Fruit fly (Drosophila melanogaster) whole organism, embryonic: ENCODE results near the gene CG7227.
A peak's percentile ranks its signal among the peaks of the same experiment; 100 is the strongest.

Experiments
- Atf6 ChIP-seq: fragments of 200-800 bp; sonication (Bioruptor generic); IDR thresholded peaks from 2 replicates; pipeline ENCODE4 v1.3.6; 2022; ENCODE audit warnings: missing biosample characterization, missing genetic modification characterization
- B-H2 ChIP-seq: fragments of 200-800 bp; sonication (Bioruptor generic); optimal IDR thresholded peaks from 2 replicates; lab custom pipeline; 2018; ENCODE audit warnings: missing biosample characterization, mild to moderate bottlenecking, missing genetic modification characterization
- CG10267 ChIP-seq: fragments of 200-800 bp; sonication (Bioruptor generic); optimal IDR thresholded peaks from 2 replicates; lab custom pipeline; 2018; ENCODE audit warnings: missing biosample characterization, mild to moderate bottlenecking, missing genetic modification characterization, moderate library complexity
- CG11504 ChIP-seq: fragments of 200-800 bp; sonication (Bioruptor generic); optimal IDR thresholded peaks from 3 replicates; lab custom pipeline; 2019; ENCODE audit warnings: missing biosample characterization, mild to moderate bottlenecking, missing genetic modification characterization, moderate library complexity
- CG12659 ChIP-seq: fragments of 200-800 bp; sonication (Bioruptor generic); optimal IDR thresholded peaks from 3 replicates; lab custom pipeline; 2017; ENCODE audit warnings: mild to moderate bottlenecking, missing biosample characterization, missing genetic modification reagents, missing genetic modification characterization
- CG12769 ChIP-seq: fragments of 200-800 bp; sonication (Bioruptor generic); optimal IDR thresholded peaks from 2 replicates; lab custom pipeline; 2019; ENCODE audit warnings: missing biosample characterization, mild to moderate bottlenecking, missing genetic modification characterization, moderate library complexity
- CG13624 ChIP-seq: fragments of 200-800 bp; sonication (Bioruptor generic); optimal IDR thresholded peaks from 2 replicates; lab custom pipeline; 2016; ENCODE audit warnings: missing biosample characterization, missing genetic modification characterization
- CG16815 ChIP-seq: fragments of 200-800 bp; sonication (Bioruptor generic); optimal IDR thresholded peaks from 3 replicates; lab custom pipeline; 2017; ENCODE audit warnings: missing biosample characterization, mild to moderate bottlenecking, missing genetic modification characterization
- CG18476 ChIP-seq: fragments of 200-800 bp; sonication (Bioruptor generic); optimal IDR thresholded peaks from 2 replicates; lab custom pipeline; 2016; ENCODE audit warnings: missing biosample characterization, mild to moderate bottlenecking, missing genetic modification characterization
- CG2889 ChIP-seq: fragments of 200-800 bp; sonication (Bioruptor generic); IDR thresholded peaks from 3 replicates; pipeline ENCODE4 v1.3.6; 2022; ENCODE audit warnings: missing biosample characterization, missing genetic modification characterization
- CG30403 ChIP-seq: fragments of 200-800 bp; sonication (Bioruptor generic); optimal IDR thresholded peaks from 3 replicates; lab custom pipeline; 2016; ENCODE audit warnings: missing biosample characterization, missing genetic modification characterization
- CG34224 ChIP-seq: fragments of 200-800 bp; sonication (Bioruptor generic); IDR thresholded peaks from 3 replicates; pipeline ENCODE4 v1.3.6; 2022; ENCODE audit warnings: missing biosample characterization, missing genetic modification characterization; ENCODE audit not compliant: partially characterized antibody
- CG3726 ChIP-seq: fragments of 200-800 bp; sonication (Bioruptor generic); IDR thresholded peaks from 3 replicates; pipeline ENCODE4, ENCODE4 v1.3.6; 2022; ENCODE audit warnings: missing biosample characterization, missing genetic modification characterization
- CG4360 ChIP-seq: fragments of 200-800 bp; sonication (Bioruptor generic); IDR thresholded peaks from 2 replicates; pipeline ENCODE4 v1.3.6; 2022; ENCODE audit warnings: missing biosample characterization, missing genetic modification characterization
- CG4617 ChIP-seq: fragments of 200-800 bp; sonication (Bioruptor generic); optimal IDR thresholded peaks from 3 replicates; lab custom pipeline; 2016; ENCODE audit warnings: missing biosample characterization, missing genetic modification characterization, borderline replicate concordance
- CG8290 ChIP-seq, 3 experiments: fragments of 200-800 bp; sonication (Bioruptor generic); optimal IDR thresholded peaks; 2 replicates each; lab custom pipeline; 2016 to 2019; ENCODE audit warnings: missing biosample characterization in 3 of 3, missing genetic modification characterization in 3 of 3, mild to moderate bottlenecking in 2 of 3, moderate library complexity in 1 of 3
- CG8388 ChIP-seq: fragments of 200-800 bp; sonication (Bioruptor generic); optimal IDR thresholded peaks from 2 replicates; lab custom pipeline; 2019; ENCODE audit warnings: missing biosample characterization, mild to moderate bottlenecking, missing genetic modification characterization, moderate library complexity
- CG9215 ChIP-seq: fragments of 200-800 bp; sonication (Bioruptor generic); IDR thresholded peaks from 2 replicates; pipeline ENCODE4 v1.3.6; 2022; ENCODE audit warnings: missing biosample characterization, missing genetic modification characterization
- CG9727 ChIP-seq: fragments of 200-800 bp; sonication (Bioruptor generic); optimal IDR thresholded peaks from 3 replicates; lab custom pipeline; 2017; ENCODE audit warnings: missing biosample characterization, mild to moderate bottlenecking, missing genetic modification characterization
- CG9876 ChIP-seq: fragments of 200-800 bp; sonication (Bioruptor generic); optimal IDR thresholded peaks from 2 replicates; lab custom pipeline; 2016; ENCODE audit warnings: missing biosample characterization, missing genetic modification characterization
- CkIIα-i1 ChIP-seq: fragments of 200-800 bp; sonication (Bioruptor generic); IDR thresholded peaks from 2 replicates; pipeline ENCODE4 v1.3.6; 2022; ENCODE audit warnings: missing biosample characterization, missing genetic modification characterization
- CrebB ChIP-seq: fragments of 200-800 bp; sonication (Bioruptor generic); optimal IDR thresholded peaks from 3 replicates; lab custom pipeline; 2018; ENCODE audit warnings: missing biosample characterization, mild to moderate bottlenecking, missing genetic modification characterization
- Dek ChIP-seq: fragments of 200-800 bp; sonication (Bioruptor generic); optimal IDR thresholded peaks from 3 replicates; lab custom pipeline; 2019; ENCODE audit warnings: missing biosample characterization, mild to moderate bottlenecking, missing genetic modification characterization, moderate library complexity
- Elba2 ChIP-seq: fragments of 200-800 bp; sonication (Bioruptor generic); optimal IDR thresholded peaks from 3 replicates; lab custom pipeline; 2016; ENCODE audit warnings: missing biosample characterization, missing genetic modification characterization
- Hand ChIP-seq: fragments of 200-800 bp; sonication (Bioruptor generic); optimal IDR thresholded peaks from 2 replicates; lab custom pipeline; 2017; ENCODE audit warnings: mild to moderate bottlenecking, missing biosample characterization, missing genetic modification reagents, missing genetic modification characterization
- Hmr ChIP-seq: fragments of 200-800 bp; sonication (Bioruptor generic); optimal IDR thresholded peaks from 3 replicates; lab custom pipeline; 2017; ENCODE audit warnings: mild to moderate bottlenecking, missing biosample characterization, missing genetic modification reagents, missing genetic modification characterization
- Ssrp ChIP-seq: fragments of 200-800 bp; sonication (Bioruptor generic); optimal IDR thresholded peaks from 2 replicates; lab custom pipeline; 2018; ENCODE audit warnings: missing biosample characterization, mild to moderate bottlenecking, missing genetic modification characterization, moderate library complexity
- aop ChIP-seq: fragments of 200-800 bp; sonication (Bioruptor generic); IDR thresholded peaks from 2 replicates; pipeline ENCODE4 v1.3.6; 2022; ENCODE audit warnings: missing biosample characterization, missing genetic modification characterization
- ato ChIP-seq: fragments of 200-800 bp; sonication (Bioruptor generic); IDR thresholded peaks from 2 replicates; pipeline ENCODE4 v1.3.6; 2022; ENCODE audit warnings: missing biosample characterization, missing genetic modification characterization; ENCODE audit not compliant: partially characterized antibody
- btn ChIP-seq: fragments of 200-800 bp; sonication (Bioruptor generic); optimal IDR thresholded peaks from 2 replicates; lab custom pipeline; 2016; ENCODE audit warnings: missing biosample characterization, missing genetic modification characterization
- danr ChIP-seq: fragments of 200-800 bp; sonication (Bioruptor generic); IDR thresholded peaks from 2 replicates; pipeline ENCODE4 v1.3.6; 2022; ENCODE audit warnings: missing biosample characterization, missing genetic modification characterization
- dysf ChIP-seq: fragments of 200-800 bp; sonication (Bioruptor generic); IDR thresholded peaks from 3 replicates; pipeline ENCODE4 v1.3.6; 2022; ENCODE audit warnings: missing biosample characterization, missing genetic modification characterization
- emc ChIP-seq: fragments of 200-800 bp; sonication (Bioruptor generic); optimal IDR thresholded peaks from 2 replicates; lab custom pipeline; 2016; ENCODE audit warnings: missing biosample characterization, missing genetic modification characterization
- fd64A ChIP-seq: fragments of 200-800 bp; sonication (Bioruptor generic); optimal IDR thresholded peaks from 3 replicates; lab custom pipeline; 2018; ENCODE audit warnings: missing biosample characterization, mild to moderate bottlenecking, missing genetic modification characterization
- hkb ChIP-seq, 2 experiments: fragments of 200-800 bp in 1 of 2; fragments of >200 bp in 1 of 2; sonication (Bioruptor generic) in 1 of 2; IDR thresholded peaks in 1 of 2; optimal IDR thresholded peaks in 1 of 2; 2 replicates each; pipeline versions ENCODE4 v1.3.6 to Lab custom; 2017 to 2022; ENCODE audit warnings: missing biosample characterization in 1 of 2, missing genetic modification characterization in 1 of 2
- ind ChIP-seq: fragments of 200-800 bp; sonication (Bioruptor generic); optimal IDR thresholded peaks from 3 replicates; lab custom pipeline; 2016; ENCODE audit warnings: missing biosample characterization, missing genetic modification characterization
- ken ChIP-seq: fragments of 200-800 bp; sonication (Bioruptor generic); IDR thresholded peaks from 3 replicates; pipeline ENCODE4 v1.3.6; 2022; ENCODE audit warnings: missing biosample characterization, missing genetic modification characterization
- knrl ChIP-seq: fragments of 200-800 bp; sonication (Bioruptor generic); IDR thresholded peaks from 3 replicates; pipeline ENCODE4 v1.3.6; 2022; ENCODE audit warnings: missing biosample characterization, missing genetic modification characterization; ENCODE audit not compliant: partially characterized antibody
- lab ChIP-seq: fragments of 200-800 bp; sonication (Bioruptor generic); optimal IDR thresholded peaks from 3 replicates; lab custom pipeline; 2017; ENCODE audit warnings: missing biosample characterization, missing genetic modification characterization, mild to moderate bottlenecking, moderate library complexity, missing genetic modification reagents
- lilli ChIP-seq: fragments of 200-800 bp; sonication (Bioruptor generic); optimal IDR thresholded peaks from 3 replicates; lab custom pipeline; 2016; ENCODE audit warnings: missing biosample characterization, missing genetic modification characterization
- pho ChIP-seq: fragments of 200-800 bp; sonication (Bioruptor generic); optimal IDR thresholded peaks from 2 replicates; lab custom pipeline; 2016; ENCODE audit warnings: missing biosample characterization, missing genetic modification characterization
- phol ChIP-seq: fragments of 200-800 bp; sonication (Bioruptor generic); optimal IDR thresholded peaks from 3 replicates; lab custom pipeline; 2018; ENCODE audit warnings: missing biosample characterization, mild to moderate bottlenecking, missing genetic modification characterization, moderate library complexity
- salm ChIP-seq: fragments of 200-800 bp; sonication (Bioruptor generic); optimal IDR thresholded peaks from 2 replicates; lab custom pipeline; 2018; ENCODE audit warnings: missing biosample characterization, mild to moderate bottlenecking, missing genetic modification characterization
- sens ChIP-seq: fragments of 200-800 bp; sonication (Bioruptor generic); peaks from one replicate; lab custom pipeline; 2016; ENCODE audit warnings: missing biosample characterization, missing genetic modification characterization
- seq ChIP-seq: fragments of 200-800 bp; sonication (Bioruptor generic); IDR thresholded peaks from 2 replicates; pipeline ENCODE4 v1.3.6; 2022; ENCODE audit warnings: missing biosample characterization, missing genetic modification characterization
- sna ChIP-seq: fragments of 200-800 bp; sonication (Bioruptor generic); IDR thresholded peaks from 2 replicates; pipeline ENCODE4 v1.3.6; 2022; ENCODE audit warnings: missing biosample characterization, missing genetic modification characterization; ENCODE audit not compliant: partially characterized antibody
- sob ChIP-seq: fragments of 200-800 bp; sonication (Bioruptor generic); IDR thresholded peaks from 2 replicates; pipeline ENCODE4 v1.3.6; 2022; ENCODE audit warnings: missing biosample characterization, missing genetic modification characterization
- stc ChIP-seq: fragments of 200-800 bp; sonication (Bioruptor generic); IDR thresholded peaks from 2 replicates; pipeline ENCODE4 v1.3.6; 2022; ENCODE audit warnings: missing biosample characterization, missing genetic modification characterization
- trem ChIP-seq: fragments of 200-800 bp; optimal IDR thresholded peaks from 3 replicates; lab custom pipeline; 2019; ENCODE audit warnings: missing biosample characterization, mild to moderate bottlenecking, missing genetic modification characterization, moderate library complexity

The CG7227 gene

DNA sequence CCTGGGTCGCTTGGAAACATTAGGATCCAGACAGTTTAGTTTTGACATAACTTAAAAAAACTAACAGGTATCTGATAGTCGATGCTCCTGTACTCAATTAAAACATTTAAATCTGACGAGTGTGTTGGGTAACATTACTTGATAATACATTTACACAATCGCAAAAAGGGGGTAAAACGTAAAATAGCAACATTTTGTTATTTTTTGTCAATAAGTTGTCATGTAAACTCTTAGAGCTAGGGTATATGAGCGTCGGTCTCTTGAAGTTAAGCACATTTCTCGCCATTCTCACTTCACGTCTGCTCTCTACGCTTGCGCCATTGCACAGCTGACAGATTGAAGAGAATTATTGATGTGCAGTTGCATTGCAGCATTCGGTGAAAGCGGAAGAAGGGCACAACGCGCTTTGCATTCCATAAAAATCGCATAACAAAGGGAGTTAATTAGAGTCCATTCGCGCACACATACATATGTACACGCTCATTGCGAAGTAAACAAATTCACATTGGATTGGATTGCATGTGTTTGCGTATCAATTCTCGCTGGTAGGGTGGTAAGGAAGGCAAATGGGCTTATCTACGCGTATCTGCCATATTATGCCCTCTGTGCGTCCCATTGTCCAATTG, 12.9 kb downstream of the CG7227 start (continued):
- peak; percentile 18; the same call in 1 of the 3 replicates for TF ChIP-seq CG34224 (GFP tag; lab: Robert Waterston, UW)
- no peak for TF ChIP-seq stc (GFP tag; lab: Robert Waterston, UW)
- no peak for TF ChIP-seq ken (GFP tag; lab: Robert Waterston, UW)
- TF ChIP-seq CG4360 (GFP tag; lab: Robert Waterston, UW), result no peak
- peak; percentile 2 for TF ChIP-seq CG18476 (GFP tag; lab: Kevin White, UChicago)
- no peak for TF ChIP-seq Dek (tag; lab: Kevin White, UChicago)
- no peak for TF ChIP-seq dysf
- TF ChIP-seq sens, result peak; percentile 86
- peak; percentile 5 for TF ChIP-seq CG12659 (GFP tag; lab: Kevin White, UChicago)
- peak; percentile 42 for TF ChIP-seq CG11504 (tag; lab: Kevin White, UChicago)
- peak; percentile 34 for TF ChIP-seq CG13624
- TF ChIP-seq CG4617 (GFP tag; lab: Kevin White, UChicago), result no peak
- TF ChIP-seq CkIIα-i1 (GFP tag; lab: Robert Waterston, UW), result no peak
- TF ChIP-seq lilli (GFP tag; lab: Kevin White, UChicago), result peak; percentile 16
- TF ChIP-seq CG12769 (tag; lab: Kevin White, UChicago), result no peak
- no peak for TF ChIP-seq btn (GFP tag; lab: Kevin White, UChicago)
- TF ChIP-seq Elba2, result no peak
- TF ChIP-seq CG9727 (GFP tag; lab: Kevin White, UChicago), result peak; percentile 20
- TF ChIP-seq CG9215 (GFP tag; lab: Robert Waterston, UW), result no peak
- TF ChIP-seq B-H2, result no peak
- TF ChIP-seq aop (GFP tag; lab: Robert Waterston, UW), result no peak
- no peak for TF ChIP-seq danr (GFP tag; lab: Robert Waterston, UW)
- peak; percentile 33 for TF ChIP-seq phol (tag; lab: Kevin White, UChicago)
- TF ChIP-seq hkb (optimal IDR thresholded peaks at IDR 0.05; lab: Kevin White, UChicago), result no peak
- TF ChIP-seq hkb (GFP tag; IDR thresholded peaks at IDR 0.05; lab: Robert Waterston, UW), result no peak
- TF ChIP-seq ind (GFP tag; lab: Kevin White, UChicago), result peak; percentile 7
- TF ChIP-seq Ssrp (tag; lab: Kevin White, UChicago), result peak; percentile 4
- TF ChIP-seq CG16815, result no peak
- no peak for TF ChIP-seq sob (GFP tag; lab: Robert Waterston, UW)
- peak; percentile 31; the same call in 1 of the 2 replicates for TF ChIP-seq sna
- no peak for TF ChIP-seq emc (GFP tag; lab: Kevin White, UChicago)
- no peak for TF ChIP-seq salm (tag; lab: Kevin White, UChicago)
- TF ChIP-seq CG10267 (tag; lab: Kevin White, UChicago), result no peak
- peak; percentile 8; the same call in 1 of the 2 replicates for TF ChIP-seq ato (GFP tag; lab: Robert Waterston, UW)
- TF ChIP-seq fd64A (GFP tag; lab: Kevin White, UChicago), result no peak
- TF ChIP-seq CG2889, result no peak
- TF ChIP-seq CrebB, result no peak
- peak; percentile 38; the same call in 1 of the 2 replicates for TF ChIP-seq Atf6 (GFP tag; lab: Robert Waterston, UW)
- TF ChIP-seq CG8290 (GFP tag; optimal IDR thresholded peaks at IDR 0.05; lab: Kevin White, UChicago), result no peak
- peak in 1 of 2 experiments; percentile 51 for TF ChIP-seq CG8290 (tag; optimal IDR thresholded peaks at IDR 0.05; lab: Kevin White, UChicago)
- TF ChIP-seq Hand (GFP tag; lab: Kevin White, UChicago), result no peak
- TF ChIP-seq CG3726 (GFP tag; lab: Robert Waterston, UW), result no peak
- no peak for TF ChIP-seq pho
- peak; percentile 5 for TF ChIP-seq trem
- TF ChIP-seq Hmr (GFP tag; lab: Kevin White, UChicago), result no peak
- no peak for TF ChIP-seq CG8388 (GFP tag; lab: Kevin White, UChicago)
- peak; percentile 9 for TF ChIP-seq lab (GFP tag; lab: Kevin White, UChicago)
- TF ChIP-seq seq, result no peak
- peak; percentile 41; the same call in 2 of the 3 replicates for TF ChIP-seq knrl (GFP tag; lab: Robert Waterston, UW)
- no peak for TF ChIP-seq CG9876 (GFP tag; lab: Kevin White, UChicago)
- peak; percentile 27 for TF ChIP-seq CG30403 (GFP tag; lab: Kevin White, UChicago)
